Fruit fly (Drosophila melanogaster) whole organism, embryonic: ENCODE results near the gene CG15930.

Experiments
- BtbVII ChIP-seq: fragments of 200-800 bp; sonication (Bioruptor generic); optimal IDR thresholded peaks from 3 replicates; lab custom pipeline; 2017; ENCODE audit warnings: missing biosample characterization, mild to moderate bottlenecking, missing genetic modification characterization
- CG10147 ChIP-seq: fragments of 200-800 bp; sonication (Bioruptor generic); optimal IDR thresholded peaks from 2 replicates; lab custom pipeline; 2019; ENCODE audit warnings: missing biosample characterization, mild to moderate bottlenecking, missing genetic modification characterization, moderate library complexity
- CG10321 ChIP-seq: fragments of 200-800 bp; sonication (Bioruptor generic); IDR thresholded peaks from 2 replicates; pipeline ENCODE4 v1.3.6; 2022; ENCODE audit warnings: missing biosample characterization, missing genetic modification characterization
- CG10462 ChIP-seq: fragments of 200-800 bp; sonication (Bioruptor generic); optimal IDR thresholded peaks from 2 replicates; lab custom pipeline; 2016; ENCODE audit warnings: missing biosample characterization, missing genetic modification characterization
- CG11085 ChIP-seq: fragments of 200-800 bp; sonication (Bioruptor generic); IDR thresholded peaks from 2 replicates; pipeline ENCODE4 v1.3.6; 2022; ENCODE audit warnings: missing biosample characterization, missing genetic modification characterization
- CG11247 ChIP-seq: fragments of 200-800 bp; sonication (Bioruptor generic); IDR thresholded peaks from 2 replicates; pipeline ENCODE4 v1.3.6; 2022; ENCODE audit warnings: missing biosample characterization, missing genetic modification characterization
- CG12744 ChIP-seq: fragments of 200-800 bp; sonication (Bioruptor generic); optimal IDR thresholded peaks from 2 replicates; lab custom pipeline; 2016; ENCODE audit warnings: missing biosample characterization, missing genetic modification characterization
- CG14050 ChIP-seq: fragments of 200-800 bp; sonication (Bioruptor generic); IDR thresholded peaks from 3 replicates; pipeline ENCODE4 v1.3.6; 2022; ENCODE audit warnings: missing biosample characterization, missing genetic modification characterization
- CG14667 ChIP-seq: fragments of 200-800 bp; sonication (Bioruptor generic); IDR thresholded peaks from 2 replicates; pipeline ENCODE4 v1.3.6; 2022; ENCODE audit warnings: missing biosample characterization, missing genetic modification characterization
- CG15479 ChIP-seq: fragments of 200-800 bp; sonication (Bioruptor generic); optimal IDR thresholded peaks from 3 replicates; lab custom pipeline; 2019; ENCODE audit warnings: missing biosample characterization, mild to moderate bottlenecking, missing genetic modification characterization, moderate library complexity
- CG1647 ChIP-seq: fragments of 200-800 bp; sonication (Bioruptor generic); optimal IDR thresholded peaks from 3 replicates; lab custom pipeline; 2016; ENCODE audit warnings: missing biosample characterization, missing genetic modification characterization
- CG18011 ChIP-seq: fragments of 200-800 bp; sonication (Bioruptor generic); optimal IDR thresholded peaks from 2 replicates; lab custom pipeline; 2017; ENCODE audit warnings: missing biosample characterization, missing genetic modification characterization, mild to moderate bottlenecking, moderate library complexity, missing genotype
- CG2120 ChIP-seq: fragments of 200-800 bp; sonication (Bioruptor generic); optimal IDR thresholded peaks from 3 replicates; lab custom pipeline; 2016; ENCODE audit warnings: missing biosample characterization, missing genetic modification characterization
- CG2712 ChIP-seq: fragments of 200-800 bp; optimal IDR thresholded peaks from 3 replicates; lab custom pipeline; 2019; ENCODE audit warnings: missing biosample characterization, mild to moderate bottlenecking, missing genetic modification characterization, moderate library complexity
- CG34224 ChIP-seq: fragments of 200-800 bp; sonication (Bioruptor generic); IDR thresholded peaks from 3 replicates; pipeline ENCODE4 v1.3.6; 2022; ENCODE audit warnings: missing biosample characterization, missing genetic modification characterization; ENCODE audit not compliant: partially characterized antibody
- CG3847 ChIP-seq: fragments of 200-800 bp; sonication (Bioruptor generic); IDR thresholded peaks from 2 replicates; pipeline ENCODE4 v1.3.6; 2022; ENCODE audit warnings: missing biosample characterization, missing genetic modification characterization
- CG4854 ChIP-seq: fragments of 200-800 bp; sonication (Bioruptor generic); optimal IDR thresholded peaks from 2 replicates; lab custom pipeline; 2016; ENCODE audit warnings: missing biosample characterization, missing genetic modification characterization, inconsistent platforms
- CG6654 ChIP-seq: fragments of 200-800 bp; sonication (Bioruptor generic); optimal IDR thresholded peaks from 2 replicates; lab custom pipeline; 2017; ENCODE audit warnings: missing biosample characterization, mild to moderate bottlenecking, missing genetic modification characterization
- CG6683 ChIP-seq: fragments of 200-800 bp; sonication (Bioruptor generic); optimal IDR thresholded peaks from 2 replicates; lab custom pipeline; 2017; ENCODE audit warnings: missing biosample characterization, mild to moderate bottlenecking, missing genetic modification characterization, missing genetic modification reagents
- CG7556 ChIP-seq: fragments of 200-800 bp; sonication (Bioruptor generic); optimal IDR thresholded peaks from 2 replicates; lab custom pipeline; 2017; ENCODE audit warnings: missing biosample characterization, mild to moderate bottlenecking, missing genetic modification characterization
- CG8388 ChIP-seq: fragments of 200-800 bp; sonication (Bioruptor generic); optimal IDR thresholded peaks from 2 replicates; lab custom pipeline; 2019; ENCODE audit warnings: missing biosample characterization, mild to moderate bottlenecking, missing genetic modification characterization, moderate library complexity
- CG9215 ChIP-seq: fragments of 200-800 bp; sonication (Bioruptor generic); IDR thresholded peaks from 2 replicates; pipeline ENCODE4 v1.3.6; 2022; ENCODE audit warnings: missing biosample characterization, missing genetic modification characterization
- Dad ChIP-seq: fragments of 200-800 bp; sonication (Bioruptor generic); optimal IDR thresholded peaks from 3 replicates; lab custom pipeline; 2016; ENCODE audit warnings: missing biosample characterization, missing genetic modification characterization
- Doc2 ChIP-seq: fragments of 200-800 bp; sonication (Bioruptor generic); IDR thresholded peaks from 2 replicates; pipeline ENCODE4 v1.3.6; 2022; ENCODE audit warnings: missing biosample characterization, missing genetic modification characterization
- E2f1 ChIP-seq: fragments of 200-800 bp; sonication (Bioruptor generic); IDR thresholded peaks from 2 replicates; pipeline ENCODE4 v1.3.6; 2022; ENCODE audit warnings: missing biosample characterization, missing genetic modification characterization
- Fer3 ChIP-seq: fragments of 200-800 bp; sonication (Bioruptor generic); optimal IDR thresholded peaks from 2 replicates; lab custom pipeline; 2018; ENCODE audit warnings: missing biosample characterization, mild to moderate bottlenecking, missing genetic modification characterization, moderate library complexity
- HLH3B ChIP-seq: fragments of 200-800 bp; sonication (Bioruptor generic); IDR thresholded peaks from 2 replicates; pipeline ENCODE4 v1.3.6; 2022; ENCODE audit warnings: missing biosample characterization, missing genetic modification characterization
- NC2α ChIP-seq: fragments of 200-800 bp; sonication (Bioruptor generic); optimal IDR thresholded peaks from 2 replicates; lab custom pipeline; 2016; ENCODE audit warnings: missing biosample characterization, missing genetic modification characterization
- Neu2 ChIP-seq: fragments of 200-800 bp; sonication (Bioruptor generic); optimal IDR thresholded peaks from 3 replicates; lab custom pipeline; 2016; ENCODE audit warnings: missing biosample characterization, missing genetic modification characterization, borderline replicate concordance
- PHDP ChIP-seq: fragments of 200-800 bp; sonication (Bioruptor generic); optimal IDR thresholded peaks from 3 replicates; lab custom pipeline; 2018; ENCODE audit warnings: missing biosample characterization, mild to moderate bottlenecking, missing genetic modification characterization, moderate library complexity
- Rfx ChIP-seq: fragments of 200-800 bp; sonication (Bioruptor generic); IDR thresholded peaks from 2 replicates; pipeline ENCODE4 v1.3.6; 2022; ENCODE audit warnings: missing biosample characterization, missing genetic modification characterization
- Rx ChIP-seq: fragments of 200-800 bp; sonication (Bioruptor generic); IDR thresholded peaks from 2 replicates; pipeline ENCODE4 v1.3.6; 2022; ENCODE audit warnings: missing biosample characterization, missing genetic modification characterization
- Sry-δ ChIP-seq: fragments of 200-800 bp; sonication (Bioruptor generic); optimal IDR thresholded peaks from 2 replicates; lab custom pipeline; 2016; ENCODE audit warnings: missing biosample characterization, missing genetic modification characterization
- Taf1 ChIP-seq: fragments of 200-800 bp; sonication (Bioruptor generic); IDR thresholded peaks from 2 replicates; pipeline ENCODE4 v1.3.6; 2022; ENCODE audit warnings: missing biosample characterization, missing genetic modification characterization
- Usf ChIP-seq: fragments of 200-800 bp; sonication (Bioruptor generic); optimal IDR thresholded peaks from 2 replicates; lab custom pipeline; 2017; ENCODE audit warnings: missing genotype, missing biosample characterization, missing genetic modification characterization
- al ChIP-seq: fragments of 200-800 bp; sonication (Bioruptor generic); IDR thresholded peaks from 2 replicates; pipeline ENCODE4 v1.3.6; 2022; ENCODE audit warnings: missing biosample characterization, missing genetic modification characterization
- ato ChIP-seq: fragments of 200-800 bp; sonication (Bioruptor generic); IDR thresholded peaks from 2 replicates; pipeline ENCODE4 v1.3.6; 2022; ENCODE audit warnings: missing biosample characterization, missing genetic modification characterization; ENCODE audit not compliant: partially characterized antibody
- br ChIP-seq: fragments of >200 bp; optimal IDR thresholded peaks from 2 replicates; lab custom pipeline; 2017
- cg ChIP-seq: fragments of 200-800 bp; sonication (Bioruptor generic); optimal IDR thresholded peaks from 3 replicates; lab custom pipeline; 2019; ENCODE audit warnings: missing biosample characterization, mild to moderate bottlenecking, missing genetic modification characterization, moderate library complexity
- corto ChIP-seq: fragments of 200-800 bp; sonication (Bioruptor generic); optimal IDR thresholded peaks from 2 replicates; lab custom pipeline; 2016; ENCODE audit warnings: missing biosample characterization, mild to moderate bottlenecking, missing genetic modification characterization, moderate library complexity
- dmrt99B ChIP-seq: fragments of 200-800 bp; sonication (Bioruptor generic); optimal IDR thresholded peaks from 2 replicates; lab custom pipeline; 2018; ENCODE audit warnings: missing biosample characterization, mild to moderate bottlenecking, missing genetic modification characterization, moderate library complexity
- dpn ChIP-seq, 2 experiments: fragments of 200-800 bp; sonication (Bioruptor generic); optimal IDR thresholded peaks; 3 replicates each; lab custom pipeline; 2016; ENCODE audit warnings: missing biosample characterization in 2 of 2, missing genetic modification characterization in 2 of 2
- ems ChIP-seq: fragments of 200-800 bp; sonication (Bioruptor generic); optimal IDR thresholded peaks from 3 replicates; lab custom pipeline; 2016; ENCODE audit warnings: missing biosample characterization, missing genetic modification characterization
- eyg ChIP-seq: fragments of 200-800 bp; sonication (Bioruptor generic); optimal IDR thresholded peaks from 3 replicates; lab custom pipeline; 2016; ENCODE audit warnings: missing biosample characterization, missing genetic modification characterization
- gcm2 ChIP-seq: fragments of 200-800 bp; sonication (Bioruptor generic); optimal IDR thresholded peaks from 2 replicates; lab custom pipeline; 2016; ENCODE audit warnings: missing biosample characterization, missing genetic modification characterization
- gt ChIP-seq: fragments of 200-800 bp; sonication (Bioruptor generic); IDR thresholded peaks from 2 replicates; pipeline ENCODE4 v1.3.6; 2022; ENCODE audit warnings: missing biosample characterization, missing genetic modification characterization
- insv ChIP-seq, 2 experiments: fragments of 200-800 bp; sonication (Bioruptor generic); optimal IDR thresholded peaks; 3 replicates each; lab custom pipeline; 2016 to 2018; ENCODE audit warnings: missing biosample characterization in 2 of 2, missing genetic modification characterization in 2 of 2
- shn ChIP-seq: fragments of 200-800 bp; sonication (Bioruptor generic); optimal IDR thresholded peaks from 3 replicates; lab custom pipeline; 2016; ENCODE audit warnings: missing biosample characterization, missing genetic modification characterization
- tgo ChIP-seq: fragments of 200-800 bp; sonication (Bioruptor generic); IDR thresholded peaks from 3 replicates; pipeline ENCODE4 v1.3.6; 2022; ENCODE audit warnings: missing biosample characterization, missing genetic modification characterization
- vnd ChIP-seq: fragments of 200-800 bp; sonication (Bioruptor generic); IDR thresholded peaks from 3 replicates; pipeline ENCODE4 v1.3.6; 2022; ENCODE audit warnings: missing biosample characterization, missing genetic modification characterization; ENCODE audit not compliant: partially characterized antibody
- wor ChIP-seq: fragments of 200-800 bp; sonication (Bioruptor generic); IDR thresholded peaks from 2 replicates; pipeline ENCODE4 v1.3.6; 2022; ENCODE audit warnings: missing biosample characterization, missing genetic modification characterization

The CG15930 gene

dm6 chrX:5322459-5322883, 5.4 kb upstream of the CG15930 start, which contains the start of gene Rnp4F (continued):
- TF ChIP-seq CG34224 (GFP tag; lab: Robert Waterston, UW) (peak; percentile 64), Fer3 (tag; lab: Kevin White, UChicago) (peak; percentile 30), vnd (peak; percentile 78), Usf (GFP tag; lab: Kevin White, UChicago) (peak; percentile 68), insv (GFP tag; optimal IDR thresholded peaks at IDR 0.05; lab: Kevin White, UChicago) (no peak), Doc2 (GFP tag; lab: Robert Waterston, UW) (no peak), E2f1 (GFP tag; lab: Robert Waterston, UW) (peak; percentile 79), wor (GFP tag; lab: Robert Waterston, UW) (peak; percentile 40; the same call in 1 of the 2 replicates), br (lab: Kevin White, UChicago) (no peak), CG7556 (GFP tag; lab: Kevin White, UChicago) (no peak), CG2712 (tag; lab: Kevin White, UChicago) (peak; percentile 34), CG8388 (GFP tag; lab: Kevin White, UChicago) (no peak), CG10147 (GFP tag; lab: Kevin White, UChicago) (peak; percentile 18), Neu2 (GFP tag; lab: Kevin White, UChicago) (no peak), CG1647 (GFP tag; lab: Kevin White, UChicago) (peak; percentile 65), gt (GFP tag; lab: Robert Waterston, UW) (0 out of 2 replicates have a peak, but pooled peaks have one; percentile 37), CG10321 (0 out of 2 replicates have a peak, but pooled peaks have one; percentile 11), CG11247 (GFP tag; lab: Robert Waterston, UW) (peak; percentile 68), HLH3B (GFP tag; lab: Robert Waterston, UW) (peak; percentile 62), CG2120 (GFP tag; lab: Kevin White, UChicago) (peak; percentile 87), Rfx (GFP tag; lab: Robert Waterston, UW) (peak; percentile 83), dpn (GFP tag; optimal IDR thresholded peaks at IDR 0.05; lab: Kevin White, UChicago) (peak; percentile 77 to 80), CG6654 (no peak), CG4854 (GFP tag; lab: Kevin White, UChicago) (peak; percentile 9), Rx (GFP tag; lab: Robert Waterston, UW) (peak; percentile 56), tgo (GFP tag; lab: Robert Waterston, UW) (peak; percentile 69), CG11085 (GFP tag; lab: Robert Waterston, UW) (peak; percentile 64), CG14050 (GFP tag; lab: Robert Waterston, UW) (peak; percentile 37; the same call in 1 of the 3 replicates), BtbVII (no peak), CG14667 (GFP tag; lab: Robert Waterston, UW) (peak; percentile 57), al (peak; percentile 61), CG9215 (GFP tag; lab: Robert Waterston, UW) (peak; percentile 76), eyg (GFP tag; lab: Kevin White, UChicago) (peak; percentile 46), ato (0 out of 2 replicates have a peak, but pooled peaks have one; percentile 21), dmrt99B (tag; lab: Kevin White, UChicago) (no peak), Sry-δ (GFP tag; lab: Kevin White, UChicago) (peak; percentile 94), CG18011 (GFP tag; lab: Kevin White, UChicago) (peak; percentile 48), CG6683 (GFP tag; lab: Kevin White, UChicago) (no peak), ems (peak; percentile 58), NC2α (GFP tag; lab: Kevin White, UChicago) (no peak), corto (GFP tag; lab: Kevin White, UChicago) (no peak), CG3847 (peak; percentile 83), shn (GFP tag; lab: Kevin White, UChicago) (peak; percentile 82), Taf1 (peak; percentile 21; the same call in 1 of the 2 replicates), cg (GFP tag; lab: Kevin White, UChicago) (no peak), Dad (GFP tag; lab: Kevin White, UChicago) (peak; percentile 63), gcm2 (GFP tag; lab: Kevin White, UChicago) (no peak), CG10462 (GFP tag; lab: Kevin White, UChicago) (peak; percentile 19), PHDP (tag; lab: Kevin White, UChicago) (no peak), CG12744 (GFP tag; lab: Kevin White, UChicago) (peak; percentile 44), CG15479 (GFP tag; lab: Kevin White, UChicago) (no peak)
